Worm (Caenorhabditis elegans): ENCODE measurements around the gene Y15E3A.5.
A peak's percentile ranks its signal among the peaks of the same experiment; 100 is the strongest.

ce11 chrX:15385807-15386349 lies 45.5 kb downstream of the Y15E3A.5 start:
- peak; percentile 56 for TF ChIP-seq C34F6.9 (tag; optimal IDR thresholded peaks at IDR 0.05)
- no peak for TF ChIP-seq ama-1 (optimal IDR thresholded peaks at IDR 0.05)
- no peak for TF ChIP-seq ztf-11 (tag; optimal IDR thresholded peaks at IDR 0.05)
- TF ChIP-seq skn-1 (tag; optimal IDR thresholded peaks at IDR 0.05) = no peak
- TF ChIP-seq aly-2 (tag; optimal IDR thresholded peaks at IDR 0.05) = no peak
